Worm (Caenorhabditis elegans): ENCODE data around the gene sra-11.

sra-11 gene

DNA sequence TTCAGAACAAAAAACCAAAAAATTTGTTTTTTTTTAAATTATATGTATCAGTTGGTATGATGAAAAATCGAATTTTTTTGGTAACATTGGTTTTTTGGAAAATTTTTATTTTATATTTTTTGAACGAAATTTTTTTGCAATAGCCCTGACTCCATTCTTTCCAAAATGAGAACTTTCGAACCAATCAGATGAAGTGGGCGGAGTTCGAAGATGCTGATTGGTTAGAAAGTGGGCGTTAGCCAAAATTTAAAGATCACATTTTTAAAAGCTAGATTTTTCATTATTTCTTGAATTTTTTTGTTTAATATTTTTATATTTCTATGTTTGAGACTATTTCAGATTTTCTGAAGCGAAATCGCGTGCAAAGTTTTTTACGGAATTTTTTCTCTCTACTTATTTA lies 48.8 kb downstream of the sra-11 start:
- TF ChIP-seq nhr-85 (tag), result peak; percentile 22
- TF ChIP-seq sup-37 (GFP tag; optimal IDR thresholded peaks at IDR 0.05), result no peak

DNA sequence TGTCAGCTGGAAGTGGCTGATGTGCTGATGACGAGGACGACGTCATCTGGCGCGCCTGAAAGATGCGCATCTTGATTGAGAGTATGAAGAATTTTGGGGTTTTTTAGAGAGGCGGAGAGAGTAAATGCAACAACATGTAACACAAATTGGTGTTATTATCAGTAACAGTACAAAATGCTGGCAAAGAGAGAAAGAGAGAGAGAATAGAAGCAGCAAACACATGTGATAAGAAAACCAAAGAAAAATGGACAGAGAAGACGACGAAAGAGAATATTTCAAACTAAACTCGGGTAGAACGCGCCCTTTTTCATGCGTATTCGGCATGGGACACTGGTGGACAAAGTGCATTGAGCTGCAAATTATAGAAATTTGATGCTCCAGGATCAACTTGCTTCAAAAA lies 49.3 kb downstream of the sra-11 start, which contains the start of gene M106.3:
TSS of gene M106.3 (minus strand) at position 70 of the 400 bp plus-strand sequence.
- TF ChIP-seq lin-35 (GFP tag; optimal IDR thresholded peaks at IDR 0.05) (peak in 1 of 2 experiments; percentile 47), nhr-12 (tag; optimal IDR thresholded peaks at IDR 0.05) (no peak), elt-3 (tag; optimal IDR thresholded peaks at IDR 0.05) (peak in 1 of 6 experiments; percentile 53), nhr-71 (tag; optimal IDR thresholded peaks at IDR 0.05) (peak; percentile 18), fkh-10 (GFP tag; optimal IDR thresholded peaks at IDR 0.05) (no peak), snpc-4 (tag; optimal IDR thresholded peaks at IDR 0.05) (no peak), swsn-7 (tag; optimal IDR thresholded peaks at IDR 0.05) (no peak), nhr-20 (tag; optimal IDR thresholded peaks at IDR 0.05) (peak; percentile 30), elt-2 (tag; optimal IDR thresholded peaks at IDR 0.05) (peak; percentile 37)

DNA sequence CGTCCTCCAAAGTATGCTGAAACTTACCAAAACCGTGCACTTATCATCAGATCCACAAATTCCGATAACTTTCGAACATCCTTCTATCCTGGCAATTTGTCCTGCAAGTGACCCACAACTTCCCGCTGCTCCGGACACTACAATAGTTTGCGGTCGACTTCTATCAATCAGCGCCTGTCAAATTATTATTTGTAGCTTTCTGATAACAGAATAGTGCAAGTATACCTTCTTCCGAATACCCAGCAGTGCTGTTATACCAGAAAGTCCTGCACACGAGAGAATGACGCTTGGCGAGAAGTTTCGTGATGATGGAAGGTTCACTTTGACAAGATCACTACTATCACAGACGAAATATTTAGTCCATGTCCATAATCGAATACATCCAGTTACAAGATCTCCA lies 50.8 kb downstream of the sra-11 start:
- TF ChIP-seq tbx-2 (tag; optimal IDR thresholded peaks at IDR 0.05) (no peak), nhr-77 (tag; optimal IDR thresholded peaks at IDR 0.05) (no peak), mab-9 (GFP tag; IDR thresholded peaks at IDR 0.05) (no peak), ztf-4 (tag; optimal IDR thresholded peaks at IDR 0.05) (no peak), swsn-7 (tag; optimal IDR thresholded peaks at IDR 0.05) (no peak), vab-15 (tag; optimal IDR thresholded peaks at IDR 0.05) (no peak), F16B12.6 (tag; optimal IDR thresholded peaks at IDR 0.05) (no peak), pag-3 (tag; optimal IDR thresholded peaks at IDR 0.05; ENCODE audit: borderline replicate concordance, insufficient read depth) (no peak), nhr-76 (tag; optimal IDR thresholded peaks at IDR 0.05) (no peak), fkh-8 (tag; optimal IDR thresholded peaks at IDR 0.05) (no peak), ceh-63 (GFP tag; optimal IDR thresholded peaks at IDR 0.05) (no peak), efl-1 (optimal IDR thresholded peaks at IDR 0.05) (no peak), efl-1 (GFP tag; optimal IDR thresholded peaks at IDR 0.05 in 1 of 2) (no peak), fos-1 (tag; optimal IDR thresholded peaks at IDR 0.05) (no peak)

Data from whole organism, L1 larva.